Worm (Caenorhabditis elegans): Measurements from ENCODE around the gene F55A11.1.

F55A11.1 gene

ce11 chrV:11733460-11733859, 30.7 kb downstream of the F55A11.1 start, which contains the start of gene npp-22:
Gene npp-22 (minus strand): TSS chrV:11733472.
- TF ChIP-seq F13C5.2 (tag; optimal IDR thresholded peaks at IDR 0.05) (no peak), tra-4 (tag; optimal IDR thresholded peaks at IDR 0.05) (no peak), hmg-4 (GFP tag; optimal IDR thresholded peaks at IDR 0.05) (no peak), tbx-11 (GFP tag; IDR thresholded peaks at IDR 0.05) (no peak)

ce11 chrV:11732049-11732448, 32.1 kb downstream of the F55A11.1 start:
- TF ChIP-seq aly-1 (tag; optimal IDR thresholded peaks at IDR 0.05) (no peak), hmg-4 (GFP tag; optimal IDR thresholded peaks at IDR 0.05) (no peak), ceh-36 (tag; optimal IDR thresholded peaks at IDR 0.05) (no peak), tbx-11 (GFP tag; IDR thresholded peaks at IDR 0.05) (no peak), sea-1 (GFP tag; conservative IDR thresholded peaks at IDR 0.05) (no peak), scrt-1 (GFP tag; IDR thresholded peaks at IDR 0.05) (no peak), pes-1 (GFP tag; IDR thresholded peaks at IDR 0.05) (no peak), B0310.2 (tag; optimal IDR thresholded peaks at IDR 0.05) (no peak)

- TF ChIP-seq hmbx-1 (tag; optimal IDR thresholded peaks at IDR 0.05) (no peak), F13C5.2 (tag; optimal IDR thresholded peaks at IDR 0.05) (no peak), aly-1 (tag; optimal IDR thresholded peaks at IDR 0.05) (no peak), ceh-36 (tag; optimal IDR thresholded peaks at IDR 0.05) (no peak), ceh-13 (GFP tag; optimal IDR thresholded peaks at IDR 0.05) (no peak), pes-1 (GFP tag; IDR thresholded peaks at IDR 0.05) (no peak), B0310.2 (tag; optimal IDR thresholded peaks at IDR 0.05) (no peak), flt-1 (GFP tag; IDR thresholded peaks at IDR 0.05) (no peak), ets-7 (tag; optimal IDR thresholded peaks at IDR 0.05) (no peak), hnd-1 (tag; optimal IDR thresholded peaks at IDR 0.05) (no peak), scrt-1 (GFP tag; IDR thresholded peaks at IDR 0.05) (no peak), tra-4 (tag; optimal IDR thresholded peaks at IDR 0.05) (no peak), ama-1 (optimal IDR thresholded peaks at IDR 0.05) (no peak)
These were observed 34.1 kb downstream of the F55A11.1 start, which contains the start of gene rhr-2 for ce11 chrV:11730060-11730459. Gene rhr-2 (minus strand): TSS chrV:11730160.

- TF ChIP-seq tbx-37 (GFP tag; conservative IDR thresholded peaks at IDR 0.05) (no peak), F13C5.2 (tag; optimal IDR thresholded peaks at IDR 0.05) (no peak), scrt-1 (GFP tag; IDR thresholded peaks at IDR 0.05) (no peak)
These were observed 38.2 kb downstream of the F55A11.1 start, which contains the start of gene daf-11 for ce11 chrV:11725971-11726370. Gene daf-11 (minus strand): TSS chrV:11726071.

ce11 chrV:11722858-11723257, 41.3 kb downstream of the F55A11.1 start:
- no peak for TF ChIP-seq hmg-4 (GFP tag; optimal IDR thresholded peaks at IDR 0.05)
- no peak for TF ChIP-seq hmbx-1 (tag; optimal IDR thresholded peaks at IDR 0.05)
- TF ChIP-seq F13C5.2 (tag; optimal IDR thresholded peaks at IDR 0.05) = no peak

ce11 chrV:11716930-11717329, 47.3 kb downstream of the F55A11.1 start:
- TF ChIP-seq hmbx-1 (tag; optimal IDR thresholded peaks at IDR 0.05) (no peak), ceh-13 (GFP tag; optimal IDR thresholded peaks at IDR 0.05) (no peak), scrt-1 (GFP tag; IDR thresholded peaks at IDR 0.05) (no peak), flt-1 (GFP tag; IDR thresholded peaks at IDR 0.05) (no peak), sea-1 (GFP tag; conservative IDR thresholded peaks at IDR 0.05) (no peak)

ce11 chrV:11715797-11716196, 48.4 kb downstream of the F55A11.1 start, which contains the start of gene tre-3:
Gene tre-3 (minus strand): TSS chrV:11715903.
- no peak for TF ChIP-seq ceh-36 (tag; optimal IDR thresholded peaks at IDR 0.05)
- no peak for TF ChIP-seq flt-1 (GFP tag; IDR thresholded peaks at IDR 0.05)
- TF ChIP-seq ets-7 (tag; optimal IDR thresholded peaks at IDR 0.05) = no peak
- no peak for TF ChIP-seq pes-1 (GFP tag; IDR thresholded peaks at IDR 0.05)
- TF ChIP-seq hmbx-1 (tag; optimal IDR thresholded peaks at IDR 0.05) = no peak
- no peak for TF ChIP-seq B0310.2 (tag; optimal IDR thresholded peaks at IDR 0.05)
- TF ChIP-seq tra-4 (tag; optimal IDR thresholded peaks at IDR 0.05) = no peak
